Worm (Caenorhabditis elegans): ENCODE measurements around the gene srsx-13.

ce11 chrV:4980873-4981272 is 2.1 kb downstream of the srsx-13 start, which contains the start of gene srsx-12:
- no peak for TF ChIP-seq lin-15B (tag; optimal IDR thresholded peaks at IDR 0.05)
- TF ChIP-seq pha-4 (tag; optimal IDR thresholded peaks at IDR 0.05): no peak
- no peak for TF ChIP-seq elt-2 (tag; optimal IDR thresholded peaks at IDR 0.05)
- TF ChIP-seq lin-39 (tag; optimal IDR thresholded peaks at IDR 0.05): no peak
- TF ChIP-seq elt-3 (tag; optimal IDR thresholded peaks at IDR 0.05): no peak
- no peak for TF ChIP-seq ztf-4 (tag; optimal IDR thresholded peaks at IDR 0.05)
- no peak for TF ChIP-seq daf-12 (tag; optimal IDR thresholded peaks at IDR 0.05)
- TF ChIP-seq nfya-1 (tag; optimal IDR thresholded peaks at IDR 0.05; ENCODE audit: insufficient read depth): no peak
- no peak for TF ChIP-seq fos-1 (tag; optimal IDR thresholded peaks at IDR 0.05)
- no peak for TF ChIP-seq nhr-237 (tag; optimal IDR thresholded peaks at IDR 0.05)
- no peak for TF ChIP-seq lsy-12 (tag; optimal IDR thresholded peaks at IDR 0.05)

Measured in whole organism, L3 larva.